Fruit fly (Drosophila melanogaster): Measurements from ENCODE around the gene CG14983.

DNA sequence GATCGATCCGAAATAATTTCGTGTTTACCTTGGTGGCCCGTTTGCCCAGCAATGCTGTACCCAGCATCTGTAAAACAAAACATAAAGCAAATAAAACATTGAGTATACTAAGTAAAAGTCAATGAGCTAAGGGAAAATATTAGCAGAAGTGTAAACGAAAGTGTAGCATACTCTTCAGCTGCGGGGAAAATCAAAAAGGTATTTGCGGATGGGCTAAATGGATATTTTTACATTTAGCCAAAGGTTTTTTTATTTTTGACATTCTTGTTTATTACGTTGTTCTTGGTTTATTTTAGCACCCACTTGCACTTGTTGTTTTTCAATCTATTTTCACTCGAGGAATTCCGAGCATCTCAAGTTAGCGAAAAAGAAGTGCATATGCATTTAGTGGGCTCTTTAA is 18.2 kb downstream of the CG14983 start:
- TF ChIP-seq ERR (GFP tag; optimal IDR thresholded peaks at IDR 0.05) (no peak), CG34422 (GFP tag; IDR thresholded peaks at IDR 0.05) (no peak), CG11085 (GFP tag; IDR thresholded peaks at IDR 0.05) (no peak), Dip3 (GFP tag; optimal IDR thresholded peaks at IDR 0.05) (no peak), p53 (GFP tag; optimal IDR thresholded peaks at IDR 0.05) (no peak), Blimp-1 (GFP tag; optimal IDR thresholded peaks at IDR 0.05) (peak; percentile 29), CG1233 (GFP tag; optimal IDR thresholded peaks at IDR 0.05) (no peak), Hmx (GFP tag; optimal IDR thresholded peaks at IDR 0.05) (no peak), Lhr (GFP tag; optimal IDR thresholded peaks at IDR 0.05) (no peak), tin (GFP tag; optimal IDR thresholded peaks at IDR 0.05) (no peak), CG7271 (tag; optimal IDR thresholded peaks at IDR 0.05) (no peak), pzg (GFP tag; optimal IDR thresholded peaks at IDR 0.05) (no peak), sug (tag; optimal IDR thresholded peaks at IDR 0.05) (no peak)
